Fruit fly (Drosophila melanogaster) whole organism, embryonic: ENCODE measurements around the gene fru.

Experiments used
- Abd-B ChIP-seq: fragments of 200-800 bp; sonication (Bioruptor generic); optimal IDR thresholded peaks from 2 replicates; lab custom pipeline; 2018; ENCODE audit warnings: missing biosample characterization, mild to moderate bottlenecking, missing genetic modification characterization, moderate library complexity
- Antp ChIP-seq: fragments of 200-800 bp; sonication (Bioruptor generic); optimal IDR thresholded peaks from 3 replicates; lab custom pipeline; 2016; ENCODE audit warnings: missing biosample characterization, missing genetic modification characterization
- Asciz ChIP-seq: fragments of 200-800 bp; sonication (Bioruptor generic); optimal IDR thresholded peaks from 2 replicates; lab custom pipeline; 2017; ENCODE audit warnings: missing biosample characterization, mild to moderate bottlenecking, missing genetic modification characterization, missing genetic modification reagents
- B-H2 ChIP-seq: fragments of 200-800 bp; sonication (Bioruptor generic); optimal IDR thresholded peaks from 2 replicates; lab custom pipeline; 2018; ENCODE audit warnings: missing biosample characterization, mild to moderate bottlenecking, missing genetic modification characterization
- Bgb ChIP-seq: fragments of 200-800 bp; sonication (Bioruptor generic); IDR thresholded peaks from 2 replicates; pipeline ENCODE4 v1.3.6; 2022; ENCODE audit warnings: missing biosample characterization, missing genetic modification characterization; ENCODE audit not compliant: partially characterized antibody
- Blimp-1 ChIP-seq: fragments of 200-800 bp; sonication (Bioruptor generic); optimal IDR thresholded peaks from 3 replicates; lab custom pipeline; 2018; ENCODE audit warnings: missing biosample characterization, missing genetic modification characterization, mild to moderate bottlenecking, moderate library complexity, missing genetic modification reagents
- CG10147 ChIP-seq: fragments of 200-800 bp; sonication (Bioruptor generic); optimal IDR thresholded peaks from 2 replicates; lab custom pipeline; 2019; ENCODE audit warnings: missing biosample characterization, mild to moderate bottlenecking, missing genetic modification characterization, moderate library complexity
- CG10979 ChIP-seq: fragments of 200-800 bp; sonication (Bioruptor generic); optimal IDR thresholded peaks from 2 replicates; lab custom pipeline; 2018; ENCODE audit warnings: missing biosample characterization, mild to moderate bottlenecking, missing genetic modification characterization, moderate library complexity
- CG11398 ChIP-seq: fragments of 200-800 bp; sonication (Bioruptor generic); optimal IDR thresholded peaks from 2 replicates; lab custom pipeline; 2016; ENCODE audit warnings: missing biosample characterization, missing genetic modification characterization
- CG14667 ChIP-seq: fragments of 200-800 bp; sonication (Bioruptor generic); IDR thresholded peaks from 2 replicates; pipeline ENCODE4 v1.3.6; 2022; ENCODE audit warnings: missing biosample characterization, missing genetic modification characterization
- CG14710 ChIP-seq: fragments of 200-800 bp; sonication (Bioruptor generic); optimal IDR thresholded peaks from 3 replicates; lab custom pipeline; 2019; ENCODE audit warnings: missing biosample characterization, mild to moderate bottlenecking, missing genetic modification characterization, moderate library complexity
- CG1602 ChIP-seq: fragments of 200-800 bp; sonication (Bioruptor generic); optimal IDR thresholded peaks from 3 replicates; lab custom pipeline; 2016; ENCODE audit warnings: missing biosample characterization, missing genetic modification characterization
- CG16815 ChIP-seq: fragments of 200-800 bp; sonication (Bioruptor generic); optimal IDR thresholded peaks from 3 replicates; lab custom pipeline; 2017; ENCODE audit warnings: missing biosample characterization, mild to moderate bottlenecking, missing genetic modification characterization
- CG16863 ChIP-seq: fragments of 200-800 bp; sonication (Bioruptor generic); optimal IDR thresholded peaks from 3 replicates; lab custom pipeline; 2016; ENCODE audit warnings: missing biosample characterization, missing genetic modification characterization
- CG17359 ChIP-seq: fragments of 200-800 bp; sonication (Bioruptor generic); optimal IDR thresholded peaks from 3 replicates; lab custom pipeline; 2018; ENCODE audit warnings: missing biosample characterization, mild to moderate bottlenecking, missing genetic modification characterization, moderate library complexity
- CG1832 ChIP-seq: fragments of 200-800 bp; sonication (Bioruptor generic); optimal IDR thresholded peaks from 2 replicates; lab custom pipeline; 2017; ENCODE audit warnings: missing biosample characterization, mild to moderate bottlenecking, missing genetic modification characterization, inconsistent platforms
- CG18619 ChIP-seq: fragments of 200-800 bp; sonication (Bioruptor generic); optimal IDR thresholded peaks from 3 replicates; lab custom pipeline; 2017; ENCODE audit warnings: missing biosample characterization, mild to moderate bottlenecking, missing genetic modification characterization
- CG4820 ChIP-seq: fragments of 200-800 bp; sonication (Bioruptor generic); optimal IDR thresholded peaks from 3 replicates; lab custom pipeline; 2016; ENCODE audit warnings: missing biosample characterization, missing genetic modification characterization
- CG7357 ChIP-seq: fragments of 200-800 bp; sonication (Bioruptor generic); IDR thresholded peaks from 3 replicates; pipeline ENCODE4 v1.3.6; 2022; ENCODE audit warnings: missing biosample characterization, missing genetic modification characterization
- CG9817 ChIP-seq: fragments of 200-800 bp; sonication (Bioruptor generic); optimal IDR thresholded peaks from 2 replicates; lab custom pipeline; 2018; ENCODE audit warnings: missing biosample characterization, mild to moderate bottlenecking, missing genetic modification characterization, moderate library complexity
- CG9932 ChIP-seq: fragments of 200-800 bp; sonication (Bioruptor generic); IDR thresholded peaks from 2 replicates; pipeline ENCODE4 v1.3.6; 2022; ENCODE audit warnings: missing biosample characterization, missing genetic modification characterization
- CkIIα-i1 ChIP-seq: fragments of 200-800 bp; sonication (Bioruptor generic); IDR thresholded peaks from 2 replicates; pipeline ENCODE4 v1.3.6; 2022; ENCODE audit warnings: missing biosample characterization, missing genetic modification characterization
- Dp ChIP-seq: fragments of 200-800 bp; sonication (Bioruptor generic); optimal IDR thresholded peaks from 2 replicates; lab custom pipeline; 2018; ENCODE audit warnings: missing biosample characterization, mild to moderate bottlenecking, missing genetic modification characterization, moderate library complexity
- Gsc ChIP-seq: fragments of 200-800 bp; sonication (Bioruptor generic); IDR thresholded peaks from 2 replicates; pipeline ENCODE4 v1.3.6; 2022; ENCODE audit warnings: missing biosample characterization, missing genetic modification characterization
- H15 ChIP-seq: fragments of 200-800 bp; sonication (Bioruptor generic); IDR thresholded peaks from 3 replicates; pipeline ENCODE4 v1.3.6; 2022; ENCODE audit warnings: missing biosample characterization, missing genetic modification characterization
- HHEX ChIP-seq: fragments of 200-800 bp; sonication (Bioruptor generic); optimal IDR thresholded peaks from 3 replicates; lab custom pipeline; 2017; ENCODE audit warnings: missing biosample characterization, mild to moderate bottlenecking, missing genetic modification characterization, missing genetic modification reagents
- MESR4 ChIP-seq: fragments of 200-800 bp; sonication (Bioruptor generic); optimal IDR thresholded peaks from 2 replicates; lab custom pipeline; 2018; ENCODE audit warnings: missing biosample characterization, mild to moderate bottlenecking, missing genetic modification characterization, moderate library complexity
- NFAT ChIP-seq: fragments of 200-800 bp; sonication (Bioruptor generic); IDR thresholded peaks from 2 replicates; pipeline ENCODE4 v1.3.6; 2022; ENCODE audit warnings: missing biosample characterization, missing genetic modification characterization
- NfI ChIP-seq: fragments of 200-800 bp; sonication (Bioruptor generic); optimal IDR thresholded peaks from 3 replicates; lab custom pipeline; 2018; ENCODE audit warnings: missing biosample characterization, mild to moderate bottlenecking, missing genetic modification characterization, moderate library complexity
- ato ChIP-seq: fragments of 200-800 bp; sonication (Bioruptor generic); IDR thresholded peaks from 2 replicates; pipeline ENCODE4 v1.3.6; 2022; ENCODE audit warnings: missing biosample characterization, missing genetic modification characterization; ENCODE audit not compliant: partially characterized antibody
- cg ChIP-seq: fragments of 200-800 bp; sonication (Bioruptor generic); optimal IDR thresholded peaks from 3 replicates; lab custom pipeline; 2019; ENCODE audit warnings: missing biosample characterization, mild to moderate bottlenecking, missing genetic modification characterization, moderate library complexity
- en ChIP-seq: fragments of 200-800 bp; sonication (Bioruptor generic); optimal IDR thresholded peaks from 2 replicates; lab custom pipeline; 2016; ENCODE audit warnings: missing biosample characterization, missing genetic modification characterization
- exex ChIP-seq: fragments of 200-800 bp; sonication (Bioruptor generic); optimal IDR thresholded peaks from 4 replicates; lab custom pipeline; 2018; ENCODE audit warnings: missing biosample characterization, mild to moderate bottlenecking, missing genetic modification characterization, moderate library complexity
- ftz-f1 ChIP-seq: fragments of 200-800 bp; sonication (Bioruptor generic); optimal IDR thresholded peaks from 2 replicates; lab custom pipeline; 2016; ENCODE audit warnings: missing biosample characterization, missing genetic modification characterization
- gce ChIP-seq: fragments of 200-800 bp; sonication (Bioruptor generic); IDR thresholded peaks from 3 replicates; pipeline ENCODE4 v1.3.6; 2022; ENCODE audit warnings: missing biosample characterization, missing genetic modification characterization
- gsb ChIP-seq: fragments of 200-800 bp; sonication (Bioruptor generic); IDR thresholded peaks from 2 replicates; pipeline ENCODE4 v1.3.6; 2022; ENCODE audit warnings: missing biosample characterization, missing genetic modification characterization
- insv ChIP-seq, 2 experiments: fragments of 200-800 bp; sonication (Bioruptor generic); optimal IDR thresholded peaks; 3 replicates each; lab custom pipeline; 2016 to 2018; ENCODE audit warnings: missing biosample characterization in 2 of 2, missing genetic modification characterization in 2 of 2
- knrl ChIP-seq: fragments of 200-800 bp; sonication (Bioruptor generic); IDR thresholded peaks from 3 replicates; pipeline ENCODE4 v1.3.6; 2022; ENCODE audit warnings: missing biosample characterization, missing genetic modification characterization; ENCODE audit not compliant: partially characterized antibody
- org-1 ChIP-seq: fragments of 200-800 bp; sonication (Bioruptor generic); optimal IDR thresholded peaks from 2 replicates; lab custom pipeline; 2017; ENCODE audit warnings: missing biosample characterization, missing genetic modification characterization
- otp ChIP-seq: fragments of 200-800 bp; sonication (Bioruptor generic); IDR thresholded peaks from 3 replicates; pipeline ENCODE4, ENCODE4 v1.3.6; 2022; ENCODE audit warnings: missing biosample characterization, missing genetic modification characterization
- peb ChIP-seq: fragments of 200-800 bp; sonication (Bioruptor generic); IDR thresholded peaks from 2 replicates; pipeline ENCODE4 v1.3.6; 2022; ENCODE audit warnings: missing biosample characterization, missing genetic modification characterization
- rib ChIP-seq: fragments of 200-800 bp; sonication (Bioruptor generic); IDR thresholded peaks from 2 replicates; pipeline ENCODE4 v1.3.6; 2022; ENCODE audit warnings: missing biosample characterization, missing genetic modification characterization
- salm ChIP-seq: fragments of 200-800 bp; sonication (Bioruptor generic); optimal IDR thresholded peaks from 2 replicates; lab custom pipeline; 2018; ENCODE audit warnings: missing biosample characterization, mild to moderate bottlenecking, missing genetic modification characterization
- sens ChIP-seq: fragments of 200-800 bp; sonication (Bioruptor generic); peaks from one replicate; lab custom pipeline; 2016; ENCODE audit warnings: missing biosample characterization, missing genetic modification characterization
- sens-2 ChIP-seq: fragments of 200-800 bp; sonication (Bioruptor generic); IDR thresholded peaks from 2 replicates; pipeline ENCODE4 v1.3.6; 2022; ENCODE audit warnings: missing biosample characterization, missing genetic modification characterization
- shn ChIP-seq: fragments of 200-800 bp; sonication (Bioruptor generic); optimal IDR thresholded peaks from 3 replicates; lab custom pipeline; 2016; ENCODE audit warnings: missing biosample characterization, missing genetic modification characterization
- sima ChIP-seq: fragments of 200-800 bp; sonication (Bioruptor generic); optimal IDR thresholded peaks from 2 replicates; lab custom pipeline; 2016; ENCODE audit warnings: missing biosample characterization, missing genetic modification characterization
- toy ChIP-seq: fragments of 200-800 bp; sonication (Bioruptor generic); IDR thresholded peaks from 2 replicates; pipeline ENCODE4 v1.3.6; 2022; ENCODE audit warnings: missing biosample characterization, missing genetic modification characterization
- usp ChIP-seq: fragments of >200 bp; optimal IDR thresholded peaks from 2 replicates; lab custom pipeline; 2017; ENCODE audit warnings: missing biosample characterization, missing genetic modification characterization

fru gene

dm6 chr3R:18396801-18397604, 148.4 kb downstream of the fru start, which contains the start of gene Vti1b (continued):
- TF ChIP-seq knrl (GFP tag; lab: Robert Waterston, UW) (no peak), NfI (peak; percentile 95), H15 (GFP tag; lab: Robert Waterston, UW) (peak; percentile 91), gce (GFP tag; lab: Robert Waterston, UW) (peak; percentile 93), sens-2 (peak; percentile 89), shn (GFP tag; lab: Kevin White, UChicago) (peak; percentile 92), CG14667 (GFP tag; lab: Robert Waterston, UW) (peak; percentile 87), CG1602 (peak; percentile 89), Asciz (GFP tag; lab: Kevin White, UChicago) (peak; percentile 90), CG7357 (GFP tag; lab: Robert Waterston, UW) (peak; percentile 83), HHEX (GFP tag; lab: Kevin White, UChicago) (peak; percentile 94), CG17359 (tag; lab: Kevin White, UChicago) (peak; percentile 97), salm (tag; lab: Kevin White, UChicago) (peak; percentile 85), CG16863 (GFP tag; lab: Kevin White, UChicago) (peak; percentile 94), en (GFP tag; lab: Kevin White, UChicago) (peak; percentile 88), CG11398 (GFP tag; lab: Kevin White, UChicago) (peak; percentile 86), MESR4 (GFP tag; lab: Kevin White, UChicago) (peak; percentile 24), otp (GFP tag; lab: Robert Waterston, UW) (peak; percentile 95), Blimp-1 (GFP tag; lab: Kevin White, UChicago) (peak; percentile 93), peb (GFP tag; lab: Robert Waterston, UW) (peak; percentile 92), sens (GFP tag; lab: Kevin White, UChicago) (peak; percentile 98), CG14710 (tag; lab: Kevin White, UChicago) (peak; percentile 93), gsb (GFP tag; lab: Robert Waterston, UW) (peak; percentile 74), usp (GFP tag; lab: Kevin White, UChicago) (no peak), CG10979 (tag; lab: Kevin White, UChicago) (peak; percentile 94), Antp (peak; percentile 85), CG16815 (GFP tag; lab: Kevin White, UChicago) (peak; percentile 94), rib (peak; percentile 74; the same call in 1 of the 2 replicates), toy (GFP tag; lab: Robert Waterston, UW) (peak; percentile 77), NFAT (GFP tag; lab: Robert Waterston, UW) (peak; percentile 85), Dp (GFP tag; lab: Kevin White, UChicago) (no peak), sima (GFP tag; lab: Kevin White, UChicago) (no peak), cg (GFP tag; lab: Kevin White, UChicago) (peak; percentile 90), insv (GFP tag; optimal IDR thresholded peaks at IDR 0.05; lab: Kevin White, UChicago) (peak in 1 of 2 experiments; percentile 47), exex (tag; lab: Kevin White, UChicago) (peak; percentile 85), ato (no peak), CG18619 (peak; percentile 90), org-1 (GFP tag; lab: Kevin White, UChicago) (peak; percentile 90), Gsc (peak; percentile 82), CG10147 (GFP tag; lab: Kevin White, UChicago) (peak; percentile 90), CG9817 (tag; lab: Kevin White, UChicago) (peak; percentile 87), CG1832 (no peak), CG4820 (GFP tag; lab: Kevin White, UChicago) (peak; percentile 95), Bgb (GFP tag; lab: Robert Waterston, UW) (0 out of 2 replicates have a peak, but pooled peaks have one; percentile 17), CG9932 (GFP tag; lab: Robert Waterston, UW) (peak; percentile 92), Abd-B (GFP tag; lab: Kevin White, UChicago) (peak; percentile 91), ftz-f1 (peak; percentile 93), B-H2 (GFP tag; lab: Kevin White, UChicago) (peak; percentile 42), CkIIα-i1 (GFP tag; lab: Robert Waterston, UW) (peak; percentile 68; the same call in 1 of the 2 replicates)
